Worm (Caenorhabditis elegans): ENCODE data around the gene srz-42.

DNA sequence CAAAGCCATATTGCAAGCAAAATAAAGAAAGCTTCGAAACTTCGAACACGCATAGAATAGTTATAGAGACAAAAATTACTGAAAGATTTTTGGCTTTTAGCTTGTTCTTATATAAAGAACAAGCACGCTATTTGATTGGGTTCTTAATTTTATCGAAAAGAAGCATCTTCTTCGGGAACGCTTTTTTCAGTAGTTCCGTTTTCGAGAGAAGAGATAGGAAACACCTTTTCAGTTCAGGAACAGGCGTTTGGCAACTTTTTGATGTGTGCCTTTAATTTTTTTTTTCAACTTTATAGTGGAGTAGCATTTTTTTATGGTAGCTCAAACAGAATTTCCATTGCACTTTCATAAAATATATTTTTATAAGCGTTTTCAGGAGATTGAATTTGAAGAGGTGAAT, 33.6 kb downstream of the srz-42 start, which contains the start of gene R05A10.7:
- no peak for TF ChIP-seq ztf-1 (GFP tag; conservative IDR thresholded peaks at IDR 0.05)
- no peak for TF ChIP-seq egl-27 (tag; optimal IDR thresholded peaks at IDR 0.05)
- no peak for TF ChIP-seq elt-1 (tag; optimal IDR thresholded peaks at IDR 0.05)
- TF ChIP-seq gmeb-1 (tag; optimal IDR thresholded peaks at IDR 0.05), result no peak
- no peak for TF ChIP-seq C34F6.9 (tag; optimal IDR thresholded peaks at IDR 0.05)
- TF ChIP-seq lsy-2 (tag; optimal IDR thresholded peaks at IDR 0.05), result no peak
- no peak for TF ChIP-seq dmd-4 (tag; optimal IDR thresholded peaks at IDR 0.05)
- no peak for TF ChIP-seq nhr-77 (tag; optimal IDR thresholded peaks at IDR 0.05)
